Worm (Caenorhabditis elegans): ENCODE measurements around the gene F40F4.7.

Gene F40F4.7

ce11 chrX:3216698-3217097 is 29.0 kb downstream of the F40F4.7 start:
- TF ChIP-seq W03F9.2 (tag; optimal IDR thresholded peaks at IDR 0.05) (no peak), dao-5 (tag; optimal IDR thresholded peaks at IDR 0.05) (no peak), him-1 (tag; optimal IDR thresholded peaks at IDR 0.05) (no peak)

ce11 chrX:3209523-3209922 is 36.2 kb downstream of the F40F4.7 start, which contains the start of gene F28B4.4:
Gene F28B4.4, minus strand, starts transcription at chrX:3209623.
- TF ChIP-seq dao-5 (tag; optimal IDR thresholded peaks at IDR 0.05) (no peak), W03F9.2 (tag; optimal IDR thresholded peaks at IDR 0.05) (no peak), him-1 (tag; optimal IDR thresholded peaks at IDR 0.05) (no peak)

- TF ChIP-seq W03F9.2 (tag; optimal IDR thresholded peaks at IDR 0.05): no peak
- no peak for TF ChIP-seq dao-5 (tag; optimal IDR thresholded peaks at IDR 0.05)
- no peak for TF ChIP-seq him-1 (tag; optimal IDR thresholded peaks at IDR 0.05)
Observed at ce11 chrX:3204778-3205177, 41.0 kb downstream of the F40F4.7 start, which contains the start of gene F28B4.1. Gene F28B4.1, plus strand, starts transcription at chrX:3205078.

DNA sequence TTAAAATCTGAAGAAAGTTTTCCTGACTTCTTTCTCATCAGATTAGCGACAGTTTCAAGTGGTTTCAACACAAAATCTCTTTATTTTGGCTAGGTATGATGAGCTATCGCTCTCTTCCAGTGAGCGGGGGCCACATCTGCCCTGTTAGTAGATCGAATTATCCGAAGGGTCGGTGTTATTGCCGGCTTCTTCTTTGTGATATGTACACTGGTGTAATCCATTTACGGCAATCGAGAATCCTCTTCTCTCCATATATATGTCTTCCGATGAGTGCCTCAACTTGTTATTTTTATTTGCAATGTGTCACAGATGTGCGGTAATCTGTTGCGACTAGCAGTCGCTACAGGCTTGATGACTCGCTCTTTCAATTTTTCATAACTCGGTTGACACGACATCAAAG is 43.4 kb downstream of the F40F4.7 start:
- no peak for TF ChIP-seq him-1 (tag; optimal IDR thresholded peaks at IDR 0.05)
- no peak for TF ChIP-seq W03F9.2 (tag; optimal IDR thresholded peaks at IDR 0.05)
- no peak for TF ChIP-seq dao-5 (tag; optimal IDR thresholded peaks at IDR 0.05)

ce11 chrX:3199249-3199648 is 46.5 kb downstream of the F40F4.7 start, which contains the start of gene fax-1:
Gene fax-1, minus strand, starts transcription at chrX:3199349.
- TF ChIP-seq him-1 (tag; optimal IDR thresholded peaks at IDR 0.05): no peak
- TF ChIP-seq dao-5 (tag; optimal IDR thresholded peaks at IDR 0.05): no peak
- TF ChIP-seq W03F9.2 (tag; optimal IDR thresholded peaks at IDR 0.05): no peak

DNA sequence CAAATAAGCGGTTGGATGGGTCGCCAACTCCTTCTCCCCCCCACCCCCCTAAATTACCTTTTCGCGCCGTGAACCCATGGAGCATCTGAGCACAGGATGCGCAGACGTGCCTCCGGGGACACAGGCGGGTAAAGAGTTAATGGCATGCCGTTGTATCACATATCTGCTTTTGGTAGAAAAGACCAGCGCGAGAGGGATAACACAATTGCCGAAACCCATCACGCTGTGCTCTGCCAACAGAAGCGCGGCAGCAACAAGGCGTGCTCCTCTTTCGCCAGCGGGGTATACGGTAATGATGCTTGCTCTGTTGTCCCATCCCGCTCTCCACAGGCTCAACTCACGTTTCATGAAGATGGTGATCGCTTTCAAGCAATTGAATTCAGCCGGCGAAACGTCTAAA is 48.4 kb downstream of the F40F4.7 start:
- no peak for TF ChIP-seq W03F9.2 (tag; optimal IDR thresholded peaks at IDR 0.05)
- TF ChIP-seq him-1 (tag; optimal IDR thresholded peaks at IDR 0.05): no peak
- TF ChIP-seq dao-5 (tag; optimal IDR thresholded peaks at IDR 0.05): no peak

Data from whole organism, L4/young adult.